Fruit fly (Drosophila melanogaster) whole organism, embryonic: ENCODE results near the gene SuUR.

Experiments
- Aef1 ChIP-seq: fragments of 200-800 bp; sonication (Bioruptor generic); IDR thresholded peaks from 3 replicates; pipeline ENCODE4 v1.3.6; 2022; ENCODE audit warnings: missing biosample characterization, missing genetic modification characterization
- CG10959 ChIP-seq: fragments of 200-800 bp; sonication (Bioruptor generic); IDR thresholded peaks from 2 replicates; pipeline ENCODE4 v1.3.6; 2022; ENCODE audit warnings: missing biosample characterization, missing genetic modification characterization
- CG10979 ChIP-seq: fragments of 200-800 bp; sonication (Bioruptor generic); optimal IDR thresholded peaks from 2 replicates; lab custom pipeline; 2018; ENCODE audit warnings: missing biosample characterization, mild to moderate bottlenecking, missing genetic modification characterization, moderate library complexity
- CG11695 ChIP-seq: fragments of 200-800 bp; sonication (Bioruptor generic); IDR thresholded peaks from 3 replicates; pipeline ENCODE4 v1.3.6; 2022; ENCODE audit warnings: missing biosample characterization, missing genetic modification characterization
- CG12299 ChIP-seq: fragments of 200-800 bp; sonication (Bioruptor generic); optimal IDR thresholded peaks from 2 replicates; lab custom pipeline; 2018; ENCODE audit warnings: missing biosample characterization, mild to moderate bottlenecking, missing genetic modification characterization
- CG13775 ChIP-seq: fragments of 200-800 bp; sonication (Bioruptor generic); optimal IDR thresholded peaks from 3 replicates; lab custom pipeline; 2017; ENCODE audit warnings: missing biosample characterization, mild to moderate bottlenecking, missing genetic modification characterization
- CG14014 ChIP-seq: fragments of 200-800 bp; sonication (Bioruptor generic); IDR thresholded peaks from 2 replicates; pipeline ENCODE4 v1.3.6; 2022; ENCODE audit warnings: missing biosample characterization, missing genetic modification characterization
- CG15269 ChIP-seq: fragments of 200-800 bp; sonication (Bioruptor generic); optimal IDR thresholded peaks from 2 replicates; lab custom pipeline; 2018; ENCODE audit warnings: missing biosample characterization, mild to moderate bottlenecking, missing genetic modification characterization, moderate library complexity
- CG17385 ChIP-seq: fragments of 200-800 bp; sonication (Bioruptor generic); optimal IDR thresholded peaks from 3 replicates; lab custom pipeline; 2018; ENCODE audit warnings: missing biosample characterization, mild to moderate bottlenecking, missing genetic modification characterization
- CG18619 ChIP-seq: fragments of 200-800 bp; sonication (Bioruptor generic); optimal IDR thresholded peaks from 3 replicates; lab custom pipeline; 2017; ENCODE audit warnings: missing biosample characterization, mild to moderate bottlenecking, missing genetic modification characterization
- CG31365 ChIP-seq: fragments of 200-800 bp; sonication (Bioruptor generic); optimal IDR thresholded peaks from 2 replicates; lab custom pipeline; 2018; ENCODE audit warnings: missing biosample characterization, mild to moderate bottlenecking, missing genetic modification characterization
- CG31388 ChIP-seq: fragments of 200-800 bp; sonication (Bioruptor generic); optimal IDR thresholded peaks from 2 replicates; lab custom pipeline; 2016; ENCODE audit warnings: missing biosample characterization, missing genetic modification characterization
- CG32767 ChIP-seq: fragments of 200-800 bp; sonication (Bioruptor generic); IDR thresholded peaks from 2 replicates; pipeline ENCODE4 v1.3.6; 2022; ENCODE audit warnings: missing biosample characterization, missing genetic modification characterization
- CG32772 ChIP-seq: fragments of 200-800 bp; sonication (Bioruptor generic); IDR thresholded peaks from 2 replicates; pipeline ENCODE4 v1.3.6; 2022; ENCODE audit warnings: missing biosample characterization, missing genetic modification characterization
- CG34422 ChIP-seq: fragments of 200-800 bp; sonication (Bioruptor generic); IDR thresholded peaks from 3 replicates; pipeline ENCODE4 v1.3.6; 2022; ENCODE audit warnings: missing biosample characterization, missing genetic modification characterization
- CG3995 ChIP-seq: fragments of 200-800 bp; sonication (Bioruptor generic); optimal IDR thresholded peaks from 3 replicates; lab custom pipeline; 2016; ENCODE audit warnings: missing biosample characterization, missing genetic modification characterization
- CG5953 ChIP-seq: fragments of 200-800 bp; sonication (Bioruptor generic); IDR thresholded peaks from 2 replicates; pipeline ENCODE4 v1.3.6; 2022; ENCODE audit warnings: missing biosample characterization, missing genetic modification characterization
- CG7357 ChIP-seq: fragments of 200-800 bp; sonication (Bioruptor generic); IDR thresholded peaks from 3 replicates; pipeline ENCODE4 v1.3.6; 2022; ENCODE audit warnings: missing biosample characterization, missing genetic modification characterization
- CG8359 ChIP-seq: fragments of 200-800 bp; sonication (Bioruptor generic); optimal IDR thresholded peaks from 2 replicates; lab custom pipeline; 2017; ENCODE audit warnings: missing biosample characterization, mild to moderate bottlenecking, missing genetic modification characterization, borderline replicate concordance
- CG8388 ChIP-seq: fragments of 200-800 bp; sonication (Bioruptor generic); optimal IDR thresholded peaks from 2 replicates; lab custom pipeline; 2019; ENCODE audit warnings: missing biosample characterization, mild to moderate bottlenecking, missing genetic modification characterization, moderate library complexity
- CG9609 ChIP-seq: fragments of 200-800 bp; sonication (Bioruptor generic); optimal IDR thresholded peaks from 3 replicates; lab custom pipeline; 2016; ENCODE audit warnings: missing biosample characterization, missing genetic modification characterization
- CG9727 ChIP-seq: fragments of 200-800 bp; sonication (Bioruptor generic); optimal IDR thresholded peaks from 3 replicates; lab custom pipeline; 2017; ENCODE audit warnings: missing biosample characterization, mild to moderate bottlenecking, missing genetic modification characterization
- CG9817 ChIP-seq: fragments of 200-800 bp; sonication (Bioruptor generic); optimal IDR thresholded peaks from 2 replicates; lab custom pipeline; 2018; ENCODE audit warnings: missing biosample characterization, mild to moderate bottlenecking, missing genetic modification characterization, moderate library complexity
- CG9932 ChIP-seq: fragments of 200-800 bp; sonication (Bioruptor generic); IDR thresholded peaks from 2 replicates; pipeline ENCODE4 v1.3.6; 2022; ENCODE audit warnings: missing biosample characterization, missing genetic modification characterization
- CHES-1-like ChIP-seq: fragments of 200-800 bp; sonication (Bioruptor generic); optimal IDR thresholded peaks from 2 replicates; lab custom pipeline; 2016; ENCODE audit warnings: missing biosample characterization, missing genetic modification characterization
- HLHmδ ChIP-seq: fragments of 200-800 bp; sonication (Bioruptor generic); optimal IDR thresholded peaks from 2 replicates; lab custom pipeline; 2018; ENCODE audit warnings: missing biosample characterization, mild to moderate bottlenecking, missing genetic modification characterization, moderate library complexity
- Hey ChIP-seq: fragments of 200-800 bp; sonication (Bioruptor generic); optimal IDR thresholded peaks from 3 replicates; lab custom pipeline; 2018; ENCODE audit warnings: missing biosample characterization, mild to moderate bottlenecking, missing genetic modification characterization
- HmgD ChIP-seq: fragments of 200-800 bp; sonication (Bioruptor generic); optimal IDR thresholded peaks from 3 replicates; lab custom pipeline; 2016; ENCODE audit warnings: missing biosample characterization, missing genetic modification characterization
- Hmx ChIP-seq: fragments of 200-800 bp; sonication (Bioruptor generic); optimal IDR thresholded peaks from 2 replicates; lab custom pipeline; 2016; ENCODE audit warnings: missing biosample characterization, missing genetic modification characterization
- Hr51 ChIP-seq, 2 experiments: fragments of 200-800 bp; sonication (Bioruptor generic); optimal IDR thresholded peaks; 2 replicates in 1 of 2; 3 replicates in 1 of 2; lab custom pipeline; 2016 to 2018; ENCODE audit warnings: missing biosample characterization in 2 of 2, missing genetic modification characterization in 2 of 2, mild to moderate bottlenecking in 1 of 2, moderate library complexity in 1 of 2
- Hsf ChIP-seq: fragments of 200-800 bp; sonication (Bioruptor generic); optimal IDR thresholded peaks from 3 replicates; lab custom pipeline; 2016; ENCODE audit warnings: missing biosample characterization, missing genetic modification characterization
- MESR4 ChIP-seq: fragments of 200-800 bp; sonication (Bioruptor generic); optimal IDR thresholded peaks from 2 replicates; lab custom pipeline; 2018; ENCODE audit warnings: missing biosample characterization, mild to moderate bottlenecking, missing genetic modification characterization, moderate library complexity
- NC2β ChIP-seq: fragments of 200-800 bp; sonication (Bioruptor generic); optimal IDR thresholded peaks from 2 replicates; lab custom pipeline; 2016; ENCODE audit warnings: missing biosample characterization, missing genetic modification characterization
- Pdp1 ChIP-seq, 2 experiments: fragments of 200-800 bp; sonication (Bioruptor generic); optimal IDR thresholded peaks; 3 replicates each; lab custom pipeline; 2016; ENCODE audit warnings: missing biosample characterization in 2 of 2, missing genetic modification characterization in 2 of 2, mild to moderate bottlenecking in 1 of 2, moderate library complexity in 1 of 2
- Sin3A ChIP-seq: fragments of >200 bp; optimal IDR thresholded peaks from 2 replicates; lab custom pipeline; 2018
- Ssrp ChIP-seq: fragments of 200-800 bp; sonication (Bioruptor generic); optimal IDR thresholded peaks from 2 replicates; lab custom pipeline; 2018; ENCODE audit warnings: missing biosample characterization, mild to moderate bottlenecking, missing genetic modification characterization, moderate library complexity
- TFAM ChIP-seq: fragments of 200-800 bp; sonication (Bioruptor generic); optimal IDR thresholded peaks from 2 replicates; lab custom pipeline; 2017; ENCODE audit warnings: missing biosample characterization, missing genetic modification characterization, inconsistent platforms
- YL-1 ChIP-seq: fragments of 200-800 bp; sonication (Bioruptor generic); optimal IDR thresholded peaks from 3 replicates; lab custom pipeline; 2017; ENCODE audit warnings: missing biosample characterization, mild to moderate bottlenecking, missing genetic modification characterization
- al ChIP-seq: fragments of 200-800 bp; sonication (Bioruptor generic); IDR thresholded peaks from 2 replicates; pipeline ENCODE4 v1.3.6; 2022; ENCODE audit warnings: missing biosample characterization, missing genetic modification characterization
- amos ChIP-seq: fragments of 200-800 bp; sonication (Bioruptor generic); IDR thresholded peaks from 2 replicates; pipeline ENCODE4 v1.3.6; 2022; ENCODE audit warnings: missing biosample characterization, missing genetic modification characterization; ENCODE audit not compliant: partially characterized antibody
- ara ChIP-seq: fragments of 200-800 bp; sonication (Bioruptor generic); IDR thresholded peaks from 2 replicates; pipeline ENCODE4 v1.3.6; 2022; ENCODE audit warnings: missing biosample characterization, missing genetic modification characterization
- knrl ChIP-seq: fragments of 200-800 bp; sonication (Bioruptor generic); IDR thresholded peaks from 3 replicates; pipeline ENCODE4 v1.3.6; 2022; ENCODE audit warnings: missing biosample characterization, missing genetic modification characterization; ENCODE audit not compliant: partially characterized antibody
- pfk ChIP-seq: fragments of 200-800 bp; sonication (Bioruptor generic); optimal IDR thresholded peaks from 2 replicates; lab custom pipeline; 2018; ENCODE audit warnings: missing biosample characterization, mild to moderate bottlenecking, missing genetic modification characterization, moderate library complexity
- phol ChIP-seq: fragments of 200-800 bp; sonication (Bioruptor generic); optimal IDR thresholded peaks from 3 replicates; lab custom pipeline; 2018; ENCODE audit warnings: missing biosample characterization, mild to moderate bottlenecking, missing genetic modification characterization, moderate library complexity
- psq ChIP-seq: fragments of 200-800 bp; sonication (Bioruptor generic); optimal IDR thresholded peaks from 2 replicates; lab custom pipeline; 2017; ENCODE audit warnings: missing biosample characterization, missing genetic modification characterization
- sisA ChIP-seq: fragments of 200-800 bp; sonication (Bioruptor generic); IDR thresholded peaks from 2 replicates; pipeline ENCODE4 v1.3.6; 2022; ENCODE audit warnings: missing biosample characterization, missing genetic modification characterization
- tll ChIP-seq, 2 experiments: fragments of 200-800 bp in 1 of 2; fragments of >200 bp in 1 of 2; sonication (Bioruptor generic) in 1 of 2; optimal IDR thresholded peaks; 2 replicates each; lab custom pipeline; 2017 to 2019; ENCODE audit warnings: missing biosample characterization in 2 of 2, missing genetic modification characterization in 2 of 2, mild to moderate bottlenecking in 1 of 2, moderate library complexity in 1 of 2
- zfh1 ChIP-seq: fragments of 200-800 bp; sonication (Bioruptor generic); IDR thresholded peaks from 3 replicates; pipeline ENCODE4 v1.3.6; 2022; ENCODE audit warnings: missing biosample characterization, missing genetic modification characterization

SuUR gene

dm6 chr3L:11074043-11074853, 9.5 kb downstream of the SuUR start, which contains the start of the genes Pfdn2 and Noc1 (continued):
- TF ChIP-seq CG5953 (GFP tag; lab: Robert Waterston, UW) (no peak), CG18619 (GFP tag; lab: Kevin White, UChicago) (peak; percentile 3), CHES-1-like (GFP tag; lab: Kevin White, UChicago) (no peak), CG8359 (no peak), CG31388 (GFP tag; lab: Kevin White, UChicago) (no peak), Hsf (peak; percentile 54), Ssrp (tag; lab: Kevin White, UChicago) (peak; percentile 70), CG9932 (GFP tag; lab: Robert Waterston, UW) (peak; percentile 73), CG15269 (tag; lab: Kevin White, UChicago) (no peak), ara (GFP tag; lab: Robert Waterston, UW) (peak; percentile 9; the same call in 1 of the 2 replicates), CG31365 (tag; lab: Kevin White, UChicago) (no peak), pfk (GFP tag; lab: Kevin White, UChicago) (no peak), CG32772 (GFP tag; lab: Robert Waterston, UW) (peak; percentile 55), CG9817 (tag; lab: Kevin White, UChicago) (peak; percentile 56), CG14014 (GFP tag; lab: Robert Waterston, UW) (peak; percentile 43; the same call in 1 of the 2 replicates), CG9727 (GFP tag; lab: Kevin White, UChicago) (peak; percentile 39), Pdp1 (GFP tag; optimal IDR thresholded peaks at IDR 0.05; lab: Kevin White, UChicago) (peak in 1 of 2 experiments; percentile 3), NC2β (GFP tag; lab: Kevin White, UChicago) (no peak), YL-1 (GFP tag; lab: Kevin White, UChicago) (peak; percentile 33), amos (no peak), CG32767 (GFP tag; lab: Robert Waterston, UW) (0 out of 2 replicates have a peak, but pooled peaks have one; percentile 30), phol (peak; percentile 42), CG11695 (peak; percentile 49; the same call in 1 of the 3 replicates), Hey (tag; lab: Kevin White, UChicago) (no peak), CG9609 (GFP tag; lab: Kevin White, UChicago) (no peak), CG3995 (GFP tag; lab: Kevin White, UChicago) (peak; percentile 60), knrl (GFP tag; lab: Robert Waterston, UW) (no peak), CG12299 (tag; lab: Kevin White, UChicago) (peak; percentile 25), CG17385 (GFP tag; lab: Kevin White, UChicago) (peak; percentile 35), MESR4 (peak; percentile 86), al (GFP tag; lab: Robert Waterston, UW) (peak; percentile 60; the same call in 1 of the 2 replicates), zfh1 (GFP tag; lab: Robert Waterston, UW) (peak; percentile 52; the same call in 2 of the 3 replicates), CG8388 (no peak), CG13775 (GFP tag; lab: Kevin White, UChicago) (peak; percentile 64), TFAM (GFP tag; lab: Kevin White, UChicago) (no peak), HLHmδ (GFP tag; lab: Kevin White, UChicago) (no peak), tll (GFP tag; optimal IDR thresholded peaks at IDR 0.05; lab: Kevin White, UChicago) (no peak), CG10979 (tag; lab: Kevin White, UChicago) (peak; percentile 33), HmgD (GFP tag; lab: Kevin White, UChicago) (no peak), Sin3A (lab: Kevin White, UChicago) (peak; percentile 5), Hr51 (GFP tag; optimal IDR thresholded peaks at IDR 0.05; lab: Kevin White, UChicago) (peak in 1 of 2 experiments; percentile 38), Hmx (GFP tag; lab: Kevin White, UChicago) (no peak), CG34422 (peak; percentile 35; the same call in 1 of the 3 replicates), psq (GFP tag; lab: Kevin White, UChicago) (no peak), Aef1 (peak; percentile 55; the same call in 1 of the 3 replicates), CG7357 (peak; percentile 49; the same call in 1 of the 3 replicates), CG10959 (GFP tag; lab: Robert Waterston, UW) (no peak), sisA (GFP tag; lab: Robert Waterston, UW) (peak; percentile 59)
